Fruit fly (Drosophila melanogaster): ENCODE data around the gene CG42337.
A peak's percentile ranks its signal among the peaks of the same experiment; 100 is the strongest.

CG42337 gene

dm6 chr3L:21193170-21193569, at the start of gene CG42337:
TSS of gene CG42337 (minus strand) at chr3L:21193363.
- no peak for TF ChIP-seq lz (GFP tag; optimal IDR thresholded peaks at IDR 0.05)
- no peak for TF ChIP-seq salr (GFP tag; optimal IDR thresholded peaks at IDR 0.05)
- no peak for TF ChIP-seq CG6854 (GFP tag; optimal IDR thresholded peaks at IDR 0.05)
- no peak for TF ChIP-seq achi (GFP tag; optimal IDR thresholded peaks at IDR 0.05)
- no peak for TF ChIP-seq svp (GFP tag)
- no peak for TF ChIP-seq CG1621 (tag; optimal IDR thresholded peaks at IDR 0.05)
- TF ChIP-seq CG7368 (GFP tag; optimal IDR thresholded peaks at IDR 0.05) = no peak
- TF ChIP-seq acj6 (GFP tag; optimal IDR thresholded peaks at IDR 0.05) = no peak
- no peak for TF ChIP-seq CG11294 (GFP tag; IDR thresholded peaks at IDR 0.05)
- TF ChIP-seq CG10669 (GFP tag; optimal IDR thresholded peaks at IDR 0.05) = no peak
- no peak for TF ChIP-seq net (GFP tag; optimal IDR thresholded peaks at IDR 0.05)
- TF ChIP-seq Hr38 (GFP tag; optimal IDR thresholded peaks at IDR 0.05) = no peak
- no peak for TF ChIP-seq cyc (GFP tag; optimal IDR thresholded peaks at IDR 0.05)
- TF ChIP-seq CG31627 (GFP tag; optimal IDR thresholded peaks at IDR 0.05) = no peak
- no peak for TF ChIP-seq Ets96B (tag; optimal IDR thresholded peaks at IDR 0.05)

- TF ChIP-seq CG31627 (GFP tag; optimal IDR thresholded peaks at IDR 0.05) (no peak), CG6163 (GFP tag; IDR thresholded peaks at IDR 0.05) (no peak), Smox (GFP tag; optimal IDR thresholded peaks at IDR 0.05) (no peak), eg (GFP tag; IDR thresholded peaks at IDR 0.05) (no peak), ss (GFP tag; optimal IDR thresholded peaks at IDR 0.05) (no peak), topi (GFP tag; optimal IDR thresholded peaks at IDR 0.05) (no peak), pdm3 (GFP tag; optimal IDR thresholded peaks at IDR 0.05) (no peak), Lpt (GFP tag; optimal IDR thresholded peaks at IDR 0.05) (no peak), CG11902 (GFP tag; optimal IDR thresholded peaks at IDR 0.05) (no peak), cyc (GFP tag; optimal IDR thresholded peaks at IDR 0.05) (no peak)
Measured at dm6 chr3L:21242958-21243357, 49.8 kb upstream of the CG42337 start.

- TF ChIP-seq esn (GFP tag; optimal IDR thresholded peaks at IDR 0.05) = no peak
- TF ChIP-seq dac (GFP tag; optimal IDR thresholded peaks at IDR 0.05) = no peak
- peak; percentile 52 for TF ChIP-seq fkh (GFP tag; optimal IDR thresholded peaks at IDR 0.05)
- TF ChIP-seq eg (GFP tag; IDR thresholded peaks at IDR 0.05) = no peak
- 0 out of 2 replicates have a peak, but pooled peaks have one; percentile 36 for TF ChIP-seq CG15336 (GFP tag; IDR thresholded peaks at IDR 0.05)
- no peak for TF ChIP-seq vri (GFP tag; optimal IDR thresholded peaks at IDR 0.05)
- TF ChIP-seq spab (GFP tag; optimal IDR thresholded peaks at IDR 0.05) = no peak
- TF ChIP-seq CG4318 (GFP tag; optimal IDR thresholded peaks at IDR 0.05) = no peak
- no peak for TF ChIP-seq cyc (GFP tag; optimal IDR thresholded peaks at IDR 0.05)
- peak; percentile 64 for TF ChIP-seq Eip78C (GFP tag)
- TF ChIP-seq Sox14 (GFP tag; optimal IDR thresholded peaks at IDR 0.05) = no peak
- TF ChIP-seq CG7368 (GFP tag; optimal IDR thresholded peaks at IDR 0.05) = no peak
- TF ChIP-seq CG9139 (GFP tag; optimal IDR thresholded peaks at IDR 0.05) = no peak
- no peak for TF ChIP-seq CG8632 (GFP tag; optimal IDR thresholded peaks at IDR 0.05)
- TF ChIP-seq achi (GFP tag; optimal IDR thresholded peaks at IDR 0.05) = no peak
- no peak for TF ChIP-seq lz (GFP tag; optimal IDR thresholded peaks at IDR 0.05)
- no peak for TF ChIP-seq CG34406 (GFP tag; optimal IDR thresholded peaks at IDR 0.05)
- TF ChIP-seq CG6163 (GFP tag; IDR thresholded peaks at IDR 0.05) = 0 out of 3 replicates have a peak, but pooled peaks have one; percentile 10
- TF ChIP-seq Hr38 (GFP tag; optimal IDR thresholded peaks at IDR 0.05) = no peak
- no peak for TF ChIP-seq Eip75B (GFP tag; optimal IDR thresholded peaks at IDR 0.05)
- no peak for TF ChIP-seq OdsH (GFP tag; optimal IDR thresholded peaks at IDR 0.05)
- TF ChIP-seq Met (GFP tag; optimal IDR thresholded peaks at IDR 0.05) = no peak
- TF ChIP-seq acj6 (GFP tag; optimal IDR thresholded peaks at IDR 0.05) = no peak
- TF ChIP-seq svp (GFP tag) = peak; percentile 66
- TF ChIP-seq CG6276 (GFP tag; optimal IDR thresholded peaks at IDR 0.05) = no peak
- no peak for TF ChIP-seq CG11902 (GFP tag; optimal IDR thresholded peaks at IDR 0.05)
- TF ChIP-seq net (GFP tag; optimal IDR thresholded peaks at IDR 0.05) = no peak
- TF ChIP-seq Hr39 (GFP tag; optimal IDR thresholded peaks at IDR 0.05) = no peak
- TF ChIP-seq fd85E (GFP tag; optimal IDR thresholded peaks at IDR 0.05) = no peak
- no peak for TF ChIP-seq Gug (GFP tag; IDR thresholded peaks at IDR 0.05)
- no peak for TF ChIP-seq CG1621 (tag; optimal IDR thresholded peaks at IDR 0.05)
- TF ChIP-seq ss (GFP tag; optimal IDR thresholded peaks at IDR 0.05) = no peak
- TF ChIP-seq Blimp-1 (GFP tag; optimal IDR thresholded peaks at IDR 0.05) = no peak
- TF ChIP-seq Hr4 (GFP tag; optimal IDR thresholded peaks at IDR 0.05) = no peak
- TF ChIP-seq Eip93F (GFP tag; optimal IDR thresholded peaks at IDR 0.05) = no peak
- no peak for TF ChIP-seq CG3919 (GFP tag; optimal IDR thresholded peaks at IDR 0.05)
- no peak for TF ChIP-seq CG31627 (GFP tag; optimal IDR thresholded peaks at IDR 0.05)
- no peak for TF ChIP-seq pdm3 (GFP tag; optimal IDR thresholded peaks at IDR 0.05)
- TF ChIP-seq Ets96B (tag; optimal IDR thresholded peaks at IDR 0.05) = no peak
- no peak for TF ChIP-seq Ets21C (GFP tag; optimal IDR thresholded peaks at IDR 0.05)
Measured at dm6 chr3L:21241447-21241983, 48.4 kb upstream of the CG42337 start.
